Worm (Caenorhabditis elegans) whole organism, late embryonic: ENCODE measurements around the gene C33H5.13.
A peak's percentile ranks its signal among the peaks of the same experiment; 100 is the strongest.

Experiments
- C08G9.2 ChIP-seq: sonication (generic microtip); optimal IDR thresholded peaks from 2 replicates; lab custom pipeline; 2016; ENCODE audit warnings: mild to moderate bottlenecking, missing genetic modification characterization, moderate library complexity, missing compliant biosample characterization
- C38D4.7 ChIP-seq: fragments of 200-800 bp; sonication (Bioruptor generic); optimal IDR thresholded peaks from 2 replicates; lab custom pipeline; 2018; ENCODE audit warnings: mild to moderate bottlenecking, missing genetic modification characterization, moderate library complexity, missing compliant biosample characterization
- F13H6.1 ChIP-seq: sonication (generic microtip); optimal IDR thresholded peaks from 2 replicates; lab custom pipeline; 2016; ENCODE audit warnings: missing genetic modification characterization, missing compliant biosample characterization
- K02D7.2 ChIP-seq: sonication (generic microtip); optimal IDR thresholded peaks from 2 replicates; lab custom pipeline; 2017; ENCODE audit warnings: mild to moderate bottlenecking, missing genetic modification characterization, missing compliant biosample characterization
- K09A11.1 ChIP-seq: sonication (generic microtip); optimal IDR thresholded peaks from 2 replicates; lab custom pipeline; 2017; ENCODE audit warnings: antibody characterized with exemption, mild to moderate bottlenecking, missing genetic modification characterization, missing compliant biosample characterization; ENCODE audit not compliant: insufficient read depth
- ama-1 ChIP-seq: fragments of 150-350 bp; optimal IDR thresholded peaks from 2 replicates; lab custom pipeline; 2014
- ceh-18 ChIP-seq: sonication (generic microtip); optimal IDR thresholded peaks from 2 replicates; lab custom pipeline; 2016; ENCODE audit warnings: missing genetic modification characterization, missing compliant biosample characterization
- ceh-19 ChIP-seq: fragments of 200-800 bp; sonication (Bioruptor generic); optimal IDR thresholded peaks from 2 replicates; lab custom pipeline; 2018; ENCODE audit warnings: mild to moderate bottlenecking, missing genetic modification characterization, missing compliant biosample characterization
- ceh-2 ChIP-seq: sonication (generic microtip); optimal IDR thresholded peaks from 2 replicates; lab custom pipeline; 2016; ENCODE audit warnings: missing genotype, missing genetic modification characterization, missing compliant biosample characterization
- ceh-30 ChIP-seq: fragments of 150-350 bp; optimal IDR thresholded peaks from 2 replicates; lab custom pipeline; 2014; ENCODE audit warnings: missing biosample characterization, missing genetic modification characterization
- ceh-31 ChIP-seq: sonication (generic microtip); optimal IDR thresholded peaks from 2 replicates; lab custom pipeline; 2016; ENCODE audit warnings: missing genetic modification characterization, missing compliant biosample characterization
- ceh-45 ChIP-seq: fragments of 200-800 bp; sonication (Bioruptor generic); IDR thresholded peaks from 2 replicates; pipeline ENCODE4 v1.3.6; 2022; ENCODE audit warnings: missing genetic modification reagents, missing genetic modification characterization, missing compliant biosample characterization
- ceh-48 ChIP-seq: sonication (generic microtip); optimal IDR thresholded peaks from 2 replicates; lab custom pipeline; 2016; ENCODE audit warnings: missing genetic modification characterization, inconsistent platforms, missing compliant biosample characterization
- ceh-9 ChIP-seq: sonication (generic microtip); optimal IDR thresholded peaks from 2 replicates; lab custom pipeline; 2016; ENCODE audit warnings: mild to moderate bottlenecking, missing genetic modification characterization, inconsistent platforms, missing compliant biosample characterization
- che-1 ChIP-seq: sonication (generic microtip); optimal IDR thresholded peaks from 2 replicates; lab custom pipeline; 2016; ENCODE audit warnings: mild to moderate bottlenecking, missing genetic modification characterization, missing compliant biosample characterization
- dmd-4 ChIP-seq: sonication (generic microtip); optimal IDR thresholded peaks from 2 replicates; lab custom pipeline; 2016; ENCODE audit warnings: borderline replicate concordance, missing genetic modification characterization, missing compliant biosample characterization
- dve-1 ChIP-seq: sonication (generic microtip); optimal IDR thresholded peaks from 2 replicates; lab custom pipeline; 2017; ENCODE audit warnings: antibody characterized with exemption, mild to moderate bottlenecking, missing genetic modification characterization, missing compliant biosample characterization
- elt-4 ChIP-seq: sonication (generic microtip); optimal IDR thresholded peaks from 2 replicates; lab custom pipeline; 2016; ENCODE audit warnings: missing genetic modification characterization, missing compliant biosample characterization
- ets-4 ChIP-seq: sonication (generic microtip); optimal IDR thresholded peaks from 2 replicates; lab custom pipeline; 2016; ENCODE audit warnings: missing genetic modification characterization, missing compliant biosample characterization
- fkh-10 ChIP-seq: fragments of 150-350 bp; optimal IDR thresholded peaks from 2 replicates; lab custom pipeline; 2014; ENCODE audit warnings: missing biosample characterization, missing genetic modification reagents, missing genetic modification characterization
- gmeb-2 ChIP-seq: sonication (generic microtip); optimal IDR thresholded peaks from 2 replicates; lab custom pipeline; 2016; ENCODE audit warnings: missing genetic modification characterization, inconsistent platforms, missing compliant biosample characterization
- hlh-30 ChIP-seq: sonication (generic microtip); optimal IDR thresholded peaks from 2 replicates; lab custom pipeline; 2017; ENCODE audit warnings: antibody characterized with exemption, missing genetic modification characterization, missing compliant biosample characterization; ENCODE audit not compliant: insufficient read depth
- hlh-8 ChIP-seq: sonication (generic microtip); optimal IDR thresholded peaks from 2 replicates; lab custom pipeline; 2016; ENCODE audit warnings: missing genotype, missing genetic modification characterization, missing compliant biosample characterization
- lin-11 ChIP-seq: fragments of 200-800 bp; sonication (Bioruptor generic); optimal IDR thresholded peaks from 2 replicates; lab custom pipeline; 2018; ENCODE audit warnings: mild to moderate bottlenecking, missing genetic modification characterization, missing compliant biosample characterization
- madf-2 ChIP-seq: sonication (generic microtip); optimal IDR thresholded peaks from 2 replicates; lab custom pipeline; 2017; ENCODE audit warnings: missing genetic modification characterization, missing compliant biosample characterization
- mec-3 ChIP-seq: sonication (generic microtip); optimal IDR thresholded peaks from 2 replicates; lab custom pipeline; 2016; ENCODE audit warnings: borderline replicate concordance, missing genetic modification characterization, missing compliant biosample characterization
- pat-9 ChIP-seq: fragments of 200-800 bp; sonication (Bioruptor generic); optimal IDR thresholded peaks from 2 replicates; lab custom pipeline; 2018; ENCODE audit warnings: mild to moderate bottlenecking, missing genetic modification characterization, moderate library complexity, missing compliant biosample characterization
- pax-1 ChIP-seq: fragments of 150-350 bp; optimal IDR thresholded peaks from 2 replicates; lab custom pipeline; 2014; ENCODE audit warnings: missing biosample characterization, missing genetic modification characterization
- pha-4 ChIP-seq: fragments of 150-350 bp; optimal IDR thresholded peaks from 2 replicates; lab custom pipeline; 2018; ENCODE audit warnings: missing biosample characterization, missing genetic modification reagents, missing genetic modification characterization
- rnt-1 ChIP-seq: sonication (generic microtip); optimal IDR thresholded peaks from 2 replicates; lab custom pipeline; 2016; ENCODE audit warnings: missing genetic modification characterization, missing compliant biosample characterization
- sdc-2 ChIP-seq: sonication (generic microtip); optimal IDR thresholded peaks from 2 replicates; lab custom pipeline; 2016; ENCODE audit warnings: missing genotype, missing genetic modification characterization, missing compliant biosample characterization
- sox-2 ChIP-seq: fragments of 200-800 bp; sonication (Bioruptor generic); IDR thresholded peaks from 2 replicates; pipeline ENCODE4 v1.3.6; 2022; ENCODE audit warnings: missing genetic modification reagents, missing genetic modification characterization, missing compliant biosample characterization
- tbx-2 ChIP-seq: sonication (generic microtip); optimal IDR thresholded peaks from 2 replicates; lab custom pipeline; 2016; ENCODE audit warnings: missing genetic modification characterization, missing compliant biosample characterization
- unc-3 ChIP-seq, 2 experiments: fragments of 200-800 bp in 1 of 2; sonication (Bioruptor generic) in 1 of 2; sonication (generic microtip) in 1 of 2; conservative IDR thresholded peaks in 1 of 2; optimal IDR thresholded peaks in 1 of 2; 2 replicates each; pipeline versions ENCODE4 v1.3.6 to Lab custom; 2016 to 2022; ENCODE audit warnings: missing compliant biosample characterization in 2 of 2, missing genetic modification characterization in 2 of 2, missing genetic modification reagents in 1 of 2
- unc-86 ChIP-seq: sonication (generic microtip); optimal IDR thresholded peaks from 2 replicates; lab custom pipeline; 2016; ENCODE audit warnings: missing genetic modification characterization, missing compliant biosample characterization
- zip-5 ChIP-seq: sonication (generic microtip); optimal IDR thresholded peaks from 2 replicates; lab custom pipeline; 2016; ENCODE audit warnings: missing genetic modification characterization, missing compliant biosample characterization

C33H5.13 gene

ce11 chrIV:7763748-7764147, 28.3 kb downstream of the C33H5.13 start, which contains the start of the genes C46A5.6 and C46A5.1:
C46A5.6 (minus strand) TSS chrIV:7763848.
C46A5.1 (plus strand) TSS chrIV:7763931.
- no peak for TF ChIP-seq ets-4 (tag; lab: Kevin White, UChicago)
- TF ChIP-seq ceh-2 = no peak
- no peak for TF ChIP-seq tbx-2
- no peak for TF ChIP-seq ceh-30
- TF ChIP-seq pax-1 (tag; lab: Kevin White, UChicago) = no peak
- no peak for TF ChIP-seq ceh-9 (tag; lab: Kevin White, UChicago)
- no peak for TF ChIP-seq che-1 (tag; lab: Kevin White, UChicago)
- TF ChIP-seq C08G9.2 (tag; lab: Kevin White, UChicago) = no peak
- TF ChIP-seq hlh-8 (tag; lab: Kevin White, UChicago) = no peak
- no peak for TF ChIP-seq fkh-10 (GFP tag; lab: Kevin White, UChicago)
- no peak for TF ChIP-seq rnt-1 (tag; lab: Kevin White, UChicago)
- TF ChIP-seq ceh-48 (tag; lab: Kevin White, UChicago) = no peak
- no peak for TF ChIP-seq sox-2 (GFP tag; lab: Robert Waterston, UW)
- TF ChIP-seq ceh-19 (GFP tag; lab: Kevin White, UChicago) = no peak
- no peak for TF ChIP-seq dmd-4 (tag; lab: Kevin White, UChicago)
- TF ChIP-seq K02D7.2 (tag; lab: Kevin White, UChicago) = no peak
- TF ChIP-seq zip-5 (tag; lab: Kevin White, UChicago) = no peak
- no peak for TF ChIP-seq unc-86 (tag; lab: Kevin White, UChicago)

- TF ChIP-seq lin-11 (tag; lab: Kevin White, UChicago) = no peak
- no peak for TF ChIP-seq ceh-48 (tag; lab: Kevin White, UChicago)
- TF ChIP-seq ceh-2 = no peak
- TF ChIP-seq ceh-18 (tag; lab: Kevin White, UChicago) = no peak
- no peak for TF ChIP-seq ceh-31 (tag; lab: Kevin White, UChicago)
- no peak for TF ChIP-seq elt-4 (tag; lab: Kevin White, UChicago)
- TF ChIP-seq ceh-19 (GFP tag; lab: Kevin White, UChicago) = no peak
- no peak for TF ChIP-seq hlh-30
- TF ChIP-seq pat-9 (tag; lab: Kevin White, UChicago) = no peak
- TF ChIP-seq unc-3 (GFP tag; conservative IDR thresholded peaks at IDR 0.05; lab: Robert Waterston, UW) = no peak
- no peak for TF ChIP-seq unc-3 (tag; optimal IDR thresholded peaks at IDR 0.05; lab: Kevin White, UChicago)
- no peak for TF ChIP-seq sdc-2 (tag; lab: Kevin White, UChicago)
- no peak for TF ChIP-seq dmd-4 (tag; lab: Kevin White, UChicago)
- no peak for TF ChIP-seq zip-5 (tag; lab: Kevin White, UChicago)
- TF ChIP-seq dve-1 (tag; lab: Kevin White, UChicago) = no peak
- no peak for TF ChIP-seq K02D7.2 (tag; lab: Kevin White, UChicago)
- no peak for TF ChIP-seq pha-4 (tag; lab: Kevin White, UChicago)
- TF ChIP-seq gmeb-2 = no peak
- TF ChIP-seq, all 69 proteins: peak for 0
These were observed 31.9 kb downstream of the C33H5.13 start, which contains the start of gene del-7 for ce11 chrIV:7760117-7760516. del-7 (plus strand) TSS chrIV:7760417.

ce11 chrIV:7759527-7759926, 32.5 kb downstream of the C33H5.13 start, which contains the start of gene dsb-3:
dsb-3 (minus strand) TSS chrIV:7759627.
- TF ChIP-seq C38D4.7 (GFP tag; lab: Kevin White, UChicago) (no peak), ama-1 (no peak), unc-3 (GFP tag; conservative IDR thresholded peaks at IDR 0.05; lab: Robert Waterston, UW) (no peak), unc-3 (tag; optimal IDR thresholded peaks at IDR 0.05; lab: Kevin White, UChicago) (no peak), fkh-10 (GFP tag; lab: Kevin White, UChicago) (no peak), ceh-31 (tag; lab: Kevin White, UChicago) (no peak)

- TF ChIP-seq ceh-45 (GFP tag; lab: Robert Waterston, UW) = no peak
- no peak for TF ChIP-seq unc-86 (tag; lab: Kevin White, UChicago)
- TF ChIP-seq hlh-8 (tag; lab: Kevin White, UChicago) = no peak
These were observed 34.8 kb downstream of the C33H5.13 start, which contains the start of gene C46A5.4 for ce11 chrIV:7757245-7757644. C46A5.4 (minus strand) TSS chrIV:7757345.

- TF ChIP-seq madf-2 (tag; lab: Kevin White, UChicago) = no peak
- TF ChIP-seq F13H6.1 = no peak
- peak; percentile 56 for TF ChIP-seq mec-3
- no peak for TF ChIP-seq ama-1
- no peak for TF ChIP-seq K09A11.1 (tag; lab: Kevin White, UChicago)
These were observed 37.9 kb downstream of the C33H5.13 start for ce11 chrIV:7754114-7754513.
